Fruit fly (Drosophila melanogaster): ENCODE measurements around the gene Las.

The Las gene

dm6 chr3L:20444815-20445519 is 12.8 kb upstream of the Las start (continued):
- TF ChIP-seq CG18476 (GFP tag; optimal IDR thresholded peaks at IDR 0.05) = peak; percentile 53
- no peak for TF ChIP-seq Myb (GFP tag; optimal IDR thresholded peaks at IDR 0.05)
- TF ChIP-seq CG8290 (GFP tag; optimal IDR thresholded peaks at IDR 0.05) = peak; percentile 48
- peak; percentile 0 to 82 for TF ChIP-seq CG8290 (tag; optimal IDR thresholded peaks at IDR 0.05)
- peak; percentile 5 for TF ChIP-seq Antp (GFP tag; optimal IDR thresholded peaks at IDR 0.05)
- peak; percentile 84 for TF ChIP-seq ap (GFP tag; IDR thresholded peaks at IDR 0.05)
- TF ChIP-seq Meics (GFP tag; optimal IDR thresholded peaks at IDR 0.05) = peak; percentile 86
- TF ChIP-seq da (GFP tag; optimal IDR thresholded peaks at IDR 0.05) = no peak
- TF ChIP-seq caup (GFP tag; optimal IDR thresholded peaks at IDR 0.05; ENCODE audit: severe bottlenecking) = peak; percentile 84
- peak; percentile 37 for TF ChIP-seq CG9609 (GFP tag; optimal IDR thresholded peaks at IDR 0.05)
- TF ChIP-seq sob (GFP tag; IDR thresholded peaks at IDR 0.05) = peak; percentile 93
- TF ChIP-seq Drgx (GFP tag; IDR thresholded peaks at IDR 0.05) = peak; percentile 90
- TF ChIP-seq Tbp (GFP tag; optimal IDR thresholded peaks at IDR 0.05) = no peak
- no peak for TF ChIP-seq gro (GFP tag; optimal IDR thresholded peaks at IDR 0.05)
- peak; percentile 80 for TF ChIP-seq CG5245 (GFP tag; optimal IDR thresholded peaks at IDR 0.05)
- TF ChIP-seq Max (GFP tag; optimal IDR thresholded peaks at IDR 0.05) = peak; percentile 85
- TF ChIP-seq CG9215 (GFP tag; IDR thresholded peaks at IDR 0.05) = peak; percentile 76
- TF ChIP-seq CG13123 (GFP tag; optimal IDR thresholded peaks at IDR 0.05) = peak; percentile 57
- TF ChIP-seq CG1233 (GFP tag; optimal IDR thresholded peaks at IDR 0.05) = peak; percentile 86
- TF ChIP-seq vvl (GFP tag; IDR thresholded peaks at IDR 0.05) = peak; percentile 96
- peak; percentile 64 for TF ChIP-seq CG7987 (GFP tag; optimal IDR thresholded peaks at IDR 0.05)
- peak; percentile 87 for TF ChIP-seq CG9727 (GFP tag; optimal IDR thresholded peaks at IDR 0.05)
- peak; percentile 94 for TF ChIP-seq sens (GFP tag)
- TF ChIP-seq Ravus (GFP tag; IDR thresholded peaks at IDR 0.05) = peak; percentile 80
- peak; percentile 78 for TF ChIP-seq CG3847 (GFP tag; IDR thresholded peaks at IDR 0.05)
- no peak for TF ChIP-seq unc-4 (GFP tag; IDR thresholded peaks at IDR 0.05; ENCODE audit: partially characterized antibody)
- TF ChIP-seq BtbVII (GFP tag; optimal IDR thresholded peaks at IDR 0.05) = peak; percentile 84
- peak; percentile 53 for TF ChIP-seq CG31365 (tag; optimal IDR thresholded peaks at IDR 0.05)
- TF ChIP-seq Camta (GFP tag; optimal IDR thresholded peaks at IDR 0.05) = peak; percentile 40
- TF ChIP-seq mirr (GFP tag; optimal IDR thresholded peaks at IDR 0.05) = no peak
- TF ChIP-seq CG9437 (GFP tag; optimal IDR thresholded peaks at IDR 0.05) = peak; percentile 82
- peak; percentile 74 for TF ChIP-seq corto (GFP tag; optimal IDR thresholded peaks at IDR 0.05)
- no peak for TF ChIP-seq bab2 (GFP tag; optimal IDR thresholded peaks at IDR 0.05)
- TF ChIP-seq Poxn (GFP tag; IDR thresholded peaks at IDR 0.05) = 0 out of 2 replicates have a peak, but pooled peaks have one; percentile 37
- TF ChIP-seq abd-A (tag; optimal IDR thresholded peaks at IDR 0.05) = no peak
- TF ChIP-seq maf-S (GFP tag; optimal IDR thresholded peaks at IDR 0.05) = peak; percentile 9
- TF ChIP-seq Ptx1 (GFP tag; IDR thresholded peaks at IDR 0.05) = peak; percentile 93
- peak; percentile 84 for TF ChIP-seq CG10959 (GFP tag; IDR thresholded peaks at IDR 0.05)
- TF ChIP-seq CG14710 (tag; optimal IDR thresholded peaks at IDR 0.05) = peak; percentile 70
- 0 out of 2 replicates have a peak, but pooled peaks have one; percentile 36 for TF ChIP-seq Dref (GFP tag; IDR thresholded peaks at IDR 0.05)
- TF ChIP-seq fd3F (GFP tag; optimal IDR thresholded peaks at IDR 0.05) = peak; percentile 79
- TF ChIP-seq inv (GFP tag; IDR thresholded peaks at IDR 0.05; ENCODE audit: partially characterized antibody) = no peak
- TF ChIP-seq CG4730 (GFP tag; IDR thresholded peaks at IDR 0.05) = peak; percentile 84
- peak; percentile 81 for TF ChIP-seq wdn (GFP tag; IDR thresholded peaks at IDR 0.05)
- TF ChIP-seq CG14667 (GFP tag; IDR thresholded peaks at IDR 0.05) = peak; percentile 82
- TF ChIP-seq CkIIα-i1 (GFP tag; IDR thresholded peaks at IDR 0.05) = 0 out of 2 replicates have a peak, but pooled peaks have one; percentile 23
- peak; percentile 49 for TF ChIP-seq eyg (GFP tag; optimal IDR thresholded peaks at IDR 0.05)
- TF ChIP-seq D19B (GFP tag; optimal IDR thresholded peaks at IDR 0.05) = peak; percentile 54
- TF ChIP-seq CG1603 (tag; optimal IDR thresholded peaks at IDR 0.05) = peak; percentile 90
- peak; percentile 36 to 43 for TF ChIP-seq chif (GFP tag; optimal IDR thresholded peaks at IDR 0.05)
- peak; percentile 74 for TF ChIP-seq CG13296 (GFP tag; optimal IDR thresholded peaks at IDR 0.05)

Measured in whole organism, embryonic.